Worm (Caenorhabditis elegans): Measurements from ENCODE around the gene Y62H9A.12.
A peak's percentile ranks its signal among the peaks of the same experiment; 100 is the strongest.

Gene Y62H9A.12

DNA sequence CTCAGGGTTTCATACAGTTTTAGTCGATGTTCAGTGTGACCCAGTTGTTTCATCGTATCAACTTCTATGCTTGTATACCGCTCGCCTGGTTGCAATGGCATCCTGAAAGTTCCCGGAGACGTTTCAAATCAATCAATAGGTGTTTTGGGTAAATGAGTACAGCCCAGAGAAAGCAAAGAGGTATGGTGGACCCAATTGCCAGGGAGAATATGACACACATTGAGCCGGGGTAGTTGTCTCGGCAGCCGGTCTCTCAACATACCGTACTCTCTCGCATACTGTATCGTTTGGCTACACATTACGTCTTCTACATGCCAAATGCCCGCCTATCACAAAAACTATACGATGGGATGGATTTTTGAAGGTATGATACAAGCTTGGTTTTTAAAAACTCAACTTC is 15.9 kb upstream of the Y62H9A.12 start, which contains the start of gene Y62H9A.9:
Y62H9A.9 (minus strand) TSS at position 101 of the 400 bp plus-strand sequence.
- TF ChIP-seq pha-4 (tag; optimal IDR thresholded peaks at IDR 0.05) (no peak), hlh-1 (tag; optimal IDR thresholded peaks at IDR 0.05) (no peak), unc-39 (tag; optimal IDR thresholded peaks at IDR 0.05) (no peak), sem-2 (GFP tag; optimal IDR thresholded peaks at IDR 0.05) (no peak), mep-1 (tag; optimal IDR thresholded peaks at IDR 0.05) (no peak), flh-1 (GFP tag; optimal IDR thresholded peaks at IDR 0.05) (no peak), nhr-12 (tag; optimal IDR thresholded peaks at IDR 0.05) (no peak), ceh-43 (GFP tag; optimal IDR thresholded peaks at IDR 0.05) (no peak), nhr-28 (tag; optimal IDR thresholded peaks at IDR 0.05) (no peak), ceh-83 (GFP tag; optimal IDR thresholded peaks at IDR 0.05) (no peak), nhr-2 (tag; optimal IDR thresholded peaks at IDR 0.05) (no peak), elt-3 (tag; optimal IDR thresholded peaks at IDR 0.05) (no peak), nhr-237 (tag; optimal IDR thresholded peaks at IDR 0.05) (no peak), ztf-11 (tag; optimal IDR thresholded peaks at IDR 0.05) (no peak), snpc-4 (tag; optimal IDR thresholded peaks at IDR 0.05) (no peak), bed-3 (GFP tag; optimal IDR thresholded peaks at IDR 0.05) (no peak), unc-120 (tag; optimal IDR thresholded peaks at IDR 0.05; ENCODE audit: poor library complexity, severe bottlenecking) (no peak)

- TF ChIP-seq unc-120 (tag; optimal IDR thresholded peaks at IDR 0.05; ENCODE audit: poor library complexity, severe bottlenecking) (no peak), elt-3 (tag; optimal IDR thresholded peaks at IDR 0.05) (no peak), tbx-8 (GFP tag; optimal IDR thresholded peaks at IDR 0.05) (no peak), ces-1 (GFP tag; optimal IDR thresholded peaks at IDR 0.05) (peak; percentile 27), hlh-1 (tag; optimal IDR thresholded peaks at IDR 0.05) (no peak), flh-1 (GFP tag; optimal IDR thresholded peaks at IDR 0.05) (no peak), nhr-28 (tag; optimal IDR thresholded peaks at IDR 0.05) (no peak), blmp-1 (tag; optimal IDR thresholded peaks at IDR 0.05) (no peak), lsy-2 (tag; optimal IDR thresholded peaks at IDR 0.05) (no peak), ceh-43 (GFP tag; optimal IDR thresholded peaks at IDR 0.05) (no peak), mep-1 (tag; optimal IDR thresholded peaks at IDR 0.05) (peak; percentile 15)
Measured at ce11 chrX:11899031-11899430, 14.9 kb upstream of the Y62H9A.12 start.

- no peak for TF ChIP-seq unc-62 (GFP tag; optimal IDR thresholded peaks at IDR 0.05)
- no peak for TF ChIP-seq mab-5 (tag; optimal IDR thresholded peaks at IDR 0.05)
- no peak for TF ChIP-seq nhr-2 (tag; optimal IDR thresholded peaks at IDR 0.05)
- TF ChIP-seq ceh-43 (GFP tag; optimal IDR thresholded peaks at IDR 0.05), result no peak
- no peak for TF ChIP-seq flh-1 (GFP tag; optimal IDR thresholded peaks at IDR 0.05)
- TF ChIP-seq snpc-4 (tag; optimal IDR thresholded peaks at IDR 0.05), result no peak
- no peak for TF ChIP-seq lin-32 (GFP tag; optimal IDR thresholded peaks at IDR 0.05)
- no peak for TF ChIP-seq pha-4 (tag; optimal IDR thresholded peaks at IDR 0.05)
- no peak for TF ChIP-seq ces-1 (GFP tag; optimal IDR thresholded peaks at IDR 0.05)
Measured at ce11 chrX:11902661-11903060, 11.3 kb upstream of the Y62H9A.12 start, which contains the start of gene Y62H9A.10. Y62H9A.10 (minus strand) TSS chrX:11902761.

ce11 chrX:11906626-11907025 is 7.3 kb upstream of the Y62H9A.12 start:
- TF ChIP-seq sptf-1 (tag; optimal IDR thresholded peaks at IDR 0.05) (no peak), nhr-2 (tag; optimal IDR thresholded peaks at IDR 0.05) (no peak), mep-1 (tag; optimal IDR thresholded peaks at IDR 0.05) (no peak), ceh-83 (GFP tag; optimal IDR thresholded peaks at IDR 0.05) (no peak), nhr-28 (tag; optimal IDR thresholded peaks at IDR 0.05) (no peak), ceh-43 (GFP tag; optimal IDR thresholded peaks at IDR 0.05) (no peak), bed-3 (GFP tag; optimal IDR thresholded peaks at IDR 0.05) (no peak), ham-2 (GFP tag; optimal IDR thresholded peaks at IDR 0.05) (no peak), blmp-1 (tag; optimal IDR thresholded peaks at IDR 0.05) (no peak), cnd-1 (tag; optimal IDR thresholded peaks at IDR 0.05) (no peak), M03D4.4 (tag; optimal IDR thresholded peaks at IDR 0.05) (no peak), snpc-4 (tag; optimal IDR thresholded peaks at IDR 0.05) (no peak), ces-1 (GFP tag; optimal IDR thresholded peaks at IDR 0.05) (no peak), mls-2 (tag; optimal IDR thresholded peaks at IDR 0.05) (no peak), tbx-8 (GFP tag; optimal IDR thresholded peaks at IDR 0.05) (no peak), hlh-1 (tag; optimal IDR thresholded peaks at IDR 0.05) (no peak), ztf-11 (tag; optimal IDR thresholded peaks at IDR 0.05) (no peak), lsy-2 (tag; optimal IDR thresholded peaks at IDR 0.05) (no peak), nhr-237 (tag; optimal IDR thresholded peaks at IDR 0.05) (no peak)

DNA sequence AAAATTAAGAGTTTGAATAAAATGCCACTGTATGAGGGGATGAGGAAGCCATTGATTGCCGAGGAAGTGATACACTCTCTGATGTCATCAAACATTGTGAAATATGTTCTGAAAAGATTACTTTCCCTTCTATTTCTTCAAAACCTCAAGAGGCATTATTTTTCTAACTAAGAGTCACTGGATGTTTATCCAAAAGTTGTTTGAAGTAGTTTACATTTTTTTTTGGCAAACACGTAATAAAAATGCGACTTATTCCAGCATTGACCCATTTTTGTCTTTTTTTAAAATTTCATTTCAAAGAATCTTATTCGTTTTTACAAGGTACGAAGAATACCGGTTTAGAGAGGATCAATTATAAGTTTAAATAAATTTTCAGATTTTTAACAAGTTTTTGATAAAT is 6.7 kb upstream of the Y62H9A.12 start, which contains the start of gene Y62H9A.11:
Y62H9A.11 (minus strand) TSS at position 101 of the 400 bp plus-strand sequence.
- TF ChIP-seq nhr-2 (tag; optimal IDR thresholded peaks at IDR 0.05), result no peak
